Fruit fly (Drosophila melanogaster): Measurements from ENCODE around the gene CG9521.

CG9521 gene

dm6 chrX:14862494-14862893, 9.4 kb upstream of the CG9521 start:
- TF ChIP-seq insv (optimal IDR thresholded peaks at IDR 0.05) (no peak), Myc (optimal IDR thresholded peaks at IDR 0.05) (no peak), psq (optimal IDR thresholded peaks at IDR 0.05) (no peak), Sin3A (optimal IDR thresholded peaks at IDR 0.05) (no peak), h (optimal IDR thresholded peaks at IDR 0.05) (no peak), ttk (optimal IDR thresholded peaks at IDR 0.05) (no peak)

- TF ChIP-seq psq (optimal IDR thresholded peaks at IDR 0.05) (no peak), ttk (optimal IDR thresholded peaks at IDR 0.05) (no peak), h (optimal IDR thresholded peaks at IDR 0.05) (no peak)
Measured at dm6 chrX:14858951-14859350, 5.9 kb upstream of the CG9521 start, which contains the start of gene CG46399. CG46399 (plus strand) TSS chrX:14859251.

- no peak for TF ChIP-seq psq (optimal IDR thresholded peaks at IDR 0.05)
- TF ChIP-seq Myc (optimal IDR thresholded peaks at IDR 0.05) = no peak
- TF ChIP-seq Sin3A (optimal IDR thresholded peaks at IDR 0.05) = no peak
- no peak for TF ChIP-seq h (optimal IDR thresholded peaks at IDR 0.05)
Measured at dm6 chrX:14857883-14858282, 4.8 kb upstream of the CG9521 start.

DNA sequence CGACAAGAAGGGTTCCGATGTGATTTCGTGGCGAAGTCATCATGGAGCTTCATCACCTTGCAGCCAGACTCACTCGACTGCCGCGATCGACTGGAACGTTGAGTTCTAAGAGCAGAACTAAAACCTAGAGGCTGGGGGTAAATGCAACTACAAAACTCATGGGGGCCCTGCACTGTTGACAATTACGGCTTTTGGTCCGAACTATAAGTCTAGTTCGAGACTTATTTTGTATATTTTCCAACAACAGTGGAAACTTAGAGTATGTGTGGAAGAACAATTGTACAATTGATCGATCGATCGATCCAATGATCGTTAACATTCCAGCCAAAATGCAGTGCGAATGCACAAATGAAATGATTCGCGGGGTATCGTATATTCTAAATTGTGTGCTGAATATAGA, 3.2 kb upstream of the CG9521 start, which contains the start of gene CG9519:
TSS of gene CG9519 (minus strand) at position 101 of the 400 bp plus-strand sequence.
- TF ChIP-seq psq (optimal IDR thresholded peaks at IDR 0.05) (no peak), Myc (optimal IDR thresholded peaks at IDR 0.05) (no peak), Sin3A (optimal IDR thresholded peaks at IDR 0.05) (no peak), ttk (optimal IDR thresholded peaks at IDR 0.05) (no peak), h (optimal IDR thresholded peaks at IDR 0.05) (no peak), insv (optimal IDR thresholded peaks at IDR 0.05) (no peak)

DNA sequence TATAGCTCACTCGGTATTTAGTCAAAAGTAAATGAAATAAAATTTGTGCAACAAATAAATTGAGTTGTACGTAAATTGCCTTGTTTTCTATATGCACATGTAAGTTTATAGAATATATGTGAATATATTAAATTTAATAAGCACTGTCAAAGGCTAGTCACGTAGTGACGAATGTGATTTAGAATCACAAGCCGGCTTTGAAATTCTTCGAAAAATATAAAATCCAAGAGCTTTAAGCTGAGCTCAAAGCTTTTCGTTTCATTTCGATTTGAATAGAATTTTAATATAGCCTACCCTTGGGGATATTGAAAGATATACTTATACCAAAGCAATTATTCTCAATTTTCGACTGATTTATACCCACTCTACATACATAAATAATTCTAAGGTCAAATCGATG, 3.0 kb downstream of the CG9521 start:
- TF ChIP-seq psq (optimal IDR thresholded peaks at IDR 0.05) (no peak), Sin3A (optimal IDR thresholded peaks at IDR 0.05) (no peak), h (optimal IDR thresholded peaks at IDR 0.05) (no peak), ttk (optimal IDR thresholded peaks at IDR 0.05) (no peak), insv (optimal IDR thresholded peaks at IDR 0.05) (no peak), Myc (optimal IDR thresholded peaks at IDR 0.05) (no peak)

DNA sequence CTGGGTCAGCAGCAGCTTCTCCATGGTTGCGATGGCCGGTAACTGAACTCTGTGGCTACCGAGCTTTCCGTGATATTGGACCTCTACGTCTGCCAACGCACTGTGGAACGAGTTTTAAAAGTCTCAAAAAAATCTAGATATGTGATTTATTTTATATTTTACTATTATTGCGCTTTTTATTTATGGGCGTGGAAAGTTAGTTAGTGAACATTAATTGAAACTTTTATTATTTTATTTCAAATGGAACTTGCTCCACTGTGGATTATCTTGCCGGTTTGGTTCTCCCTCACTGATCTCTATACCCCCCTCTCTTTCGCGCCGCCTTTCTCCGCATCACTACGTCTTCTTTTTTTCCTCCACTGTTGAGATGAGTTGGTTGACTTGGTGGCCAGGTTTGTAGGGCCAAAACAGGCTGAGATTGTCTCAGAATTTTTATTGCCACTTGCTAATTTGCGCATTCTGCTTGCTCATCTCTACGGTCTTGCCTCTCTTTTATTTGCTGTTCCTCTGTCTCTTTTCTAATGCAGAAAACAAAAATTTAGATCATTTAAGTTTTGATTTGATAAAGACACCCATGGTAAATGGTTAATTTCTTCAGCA, 4.2 kb downstream of the CG9521 start, which contains the start of gene CG9522:
TSS of gene CG9522 (minus strand) at position 54 of the 600 bp plus-strand sequence.
- TF ChIP-seq Sin3A (optimal IDR thresholded peaks at IDR 0.05) (no peak), insv (optimal IDR thresholded peaks at IDR 0.05) (no peak), ttk (optimal IDR thresholded peaks at IDR 0.05) (no peak), Myc (optimal IDR thresholded peaks at IDR 0.05) (no peak), h (optimal IDR thresholded peaks at IDR 0.05) (no peak), psq (optimal IDR thresholded peaks at IDR 0.05) (no peak)

dm6 chrX:14846116-14846614, 6.9 kb downstream of the CG9521 start:
- TF ChIP-seq h (optimal IDR thresholded peaks at IDR 0.05) = no peak
- TF ChIP-seq insv (optimal IDR thresholded peaks at IDR 0.05) = no peak
- TF ChIP-seq Myc (optimal IDR thresholded peaks at IDR 0.05) = no peak
- no peak for TF ChIP-seq psq (optimal IDR thresholded peaks at IDR 0.05)
- no peak for TF ChIP-seq ttk (optimal IDR thresholded peaks at IDR 0.05)

DNA sequence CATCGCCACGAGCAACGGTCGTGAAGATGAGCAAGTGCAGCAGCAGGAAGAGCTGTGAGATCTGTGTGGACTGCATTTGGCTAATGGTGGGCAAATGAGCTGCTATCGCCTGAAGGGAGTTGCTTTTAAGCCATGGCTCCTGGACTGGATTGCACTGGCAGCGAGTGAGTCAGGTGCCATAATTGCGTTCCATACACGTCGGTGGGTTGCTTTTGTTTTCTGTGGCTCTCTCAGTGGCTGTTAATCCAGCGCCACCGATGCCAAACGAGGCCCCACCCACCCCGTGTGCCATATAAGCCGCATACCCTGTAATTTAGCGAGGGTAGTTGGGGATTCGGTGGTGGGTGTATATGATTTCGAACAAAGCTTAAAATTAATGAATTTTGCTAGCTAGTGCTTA, 8.4 kb downstream of the CG9521 start, which contains the start of gene CG12539:
TSS of gene CG12539 (minus strand) at position 101 of the 400 bp plus-strand sequence.
- TF ChIP-seq insv (optimal IDR thresholded peaks at IDR 0.05) = no peak
- no peak for TF ChIP-seq h (optimal IDR thresholded peaks at IDR 0.05)
- no peak for TF ChIP-seq Myc (optimal IDR thresholded peaks at IDR 0.05)
- no peak for TF ChIP-seq ttk (optimal IDR thresholded peaks at IDR 0.05)
- no peak for TF ChIP-seq Sin3A (optimal IDR thresholded peaks at IDR 0.05)
- TF ChIP-seq psq (optimal IDR thresholded peaks at IDR 0.05) = no peak

DNA sequence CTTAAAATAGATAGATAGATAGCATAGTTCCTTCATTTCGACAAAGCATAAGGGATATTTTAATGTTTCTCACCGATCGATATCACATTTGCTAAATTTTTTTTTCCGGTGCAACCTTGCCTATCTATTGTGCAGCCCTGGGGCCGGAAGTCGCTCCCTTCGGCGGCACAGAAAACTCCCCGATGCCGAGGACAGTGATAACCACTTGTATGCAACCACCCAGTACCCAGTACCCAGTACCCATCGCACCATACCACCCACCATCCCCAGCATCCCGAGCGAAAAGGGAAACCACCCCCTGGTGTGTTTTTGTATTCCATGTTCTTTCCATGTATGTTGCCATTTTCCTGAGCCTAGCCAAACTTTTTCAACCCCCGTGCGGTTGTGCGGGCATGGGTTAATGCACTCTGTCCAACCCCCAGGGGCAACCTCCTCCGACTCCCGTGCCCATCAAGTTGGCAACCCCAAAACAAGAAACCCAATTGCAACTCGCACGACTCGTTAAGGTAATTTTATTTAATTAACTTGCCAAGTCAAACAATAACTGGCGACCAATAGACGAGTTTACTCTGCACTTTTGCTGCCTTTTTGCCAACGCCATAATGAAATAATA, 11.1 kb downstream of the CG9521 start:
- no peak for TF ChIP-seq psq (optimal IDR thresholded peaks at IDR 0.05)

DNA sequence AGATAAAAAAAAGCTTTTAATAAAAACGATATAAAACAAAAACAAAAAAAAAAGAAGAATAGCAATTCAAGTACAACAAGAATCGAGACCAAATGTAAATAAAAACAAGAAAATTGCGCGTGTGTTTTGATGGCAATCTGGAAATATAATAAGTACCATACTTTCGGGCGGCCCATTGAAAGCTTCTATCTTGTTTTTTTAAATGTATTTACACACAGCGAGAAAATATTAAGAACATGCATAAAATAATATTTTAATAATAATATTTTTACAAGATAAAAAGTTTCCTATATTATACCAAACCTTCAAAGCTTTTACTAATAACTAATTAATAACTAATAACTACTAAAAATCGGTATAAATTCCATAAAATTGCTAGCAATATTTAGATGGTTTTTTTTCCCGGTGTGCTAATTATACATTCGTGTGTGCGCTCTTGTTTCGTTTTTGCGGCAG, 12.6 kb downstream of the CG9521 start:
- TF ChIP-seq h (optimal IDR thresholded peaks at IDR 0.05) (no peak), ttk (optimal IDR thresholded peaks at IDR 0.05) (no peak), Sin3A (optimal IDR thresholded peaks at IDR 0.05) (no peak), insv (optimal IDR thresholded peaks at IDR 0.05) (no peak), Myc (optimal IDR thresholded peaks at IDR 0.05) (no peak), psq (optimal IDR thresholded peaks at IDR 0.05) (no peak)

dm6 chrX:14839739-14840347, 13.2 kb downstream of the CG9521 start:
- no peak for TF ChIP-seq Myc (optimal IDR thresholded peaks at IDR 0.05)
- no peak for TF ChIP-seq h (optimal IDR thresholded peaks at IDR 0.05)

dm6 chrX:14839047-14839446, 14.0 kb downstream of the CG9521 start, which contains the start of the genes CG32590 and Flo2:
CG32590 (minus strand) TSS chrX:14839106.
Flo2 (plus strand) TSS chrX:14839376.
- TF ChIP-seq psq (optimal IDR thresholded peaks at IDR 0.05) (no peak), Sin3A (optimal IDR thresholded peaks at IDR 0.05) (no peak), ttk (optimal IDR thresholded peaks at IDR 0.05) (no peak), Myc (optimal IDR thresholded peaks at IDR 0.05) (no peak), insv (optimal IDR thresholded peaks at IDR 0.05) (no peak), h (optimal IDR thresholded peaks at IDR 0.05) (no peak)

Measured in Kc167 (cell line).